Worm (Caenorhabditis elegans): ENCODE data around the gene B0280.2.
A peak's percentile ranks its signal among the peaks of the same experiment; 100 is the strongest.

Gene B0280.2

DNA sequence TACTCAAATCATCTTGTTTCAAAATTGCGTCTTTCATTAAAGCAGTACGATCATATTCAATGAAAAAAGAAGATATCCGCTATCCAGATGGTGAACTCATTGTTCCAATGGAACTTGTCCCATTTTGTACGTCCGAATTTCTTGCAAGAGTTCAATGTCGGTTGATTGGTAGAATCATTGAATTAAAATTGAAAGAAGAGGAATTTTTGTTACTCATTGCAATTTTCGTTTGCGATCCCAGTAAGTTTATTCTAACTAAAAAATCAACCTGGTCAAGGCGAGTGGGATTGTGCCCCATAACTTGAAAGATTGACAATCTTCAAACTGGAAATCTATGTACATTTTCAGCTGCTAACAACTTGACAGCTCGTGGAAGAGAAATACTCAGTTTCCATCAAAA is 28.0 kb upstream of the B0280.2 start:
- TF ChIP-seq let-526 (GFP tag; IDR thresholded peaks at IDR 0.05): no peak
- no peak for TF ChIP-seq die-1 (tag; optimal IDR thresholded peaks at IDR 0.05)
- no peak for TF ChIP-seq dpl-1 (GFP tag; optimal IDR thresholded peaks at IDR 0.05)
- no peak for TF ChIP-seq F52B5.7 (tag; optimal IDR thresholded peaks at IDR 0.05)
- TF ChIP-seq efl-1 (GFP tag; optimal IDR thresholded peaks at IDR 0.05): no peak
- no peak for TF ChIP-seq C06A6.2 (GFP tag; conservative IDR thresholded peaks at IDR 0.05)
- TF ChIP-seq B0261.1 (tag; optimal IDR thresholded peaks at IDR 0.05): no peak
- no peak for TF ChIP-seq F57C9.4 (tag; optimal IDR thresholded peaks at IDR 0.05)
- TF ChIP-seq ceh-40 (GFP tag; IDR thresholded peaks at IDR 0.05): no peak
- TF ChIP-seq tbp1 (GFP tag; optimal IDR thresholded peaks at IDR 0.05): no peak
- no peak for TF ChIP-seq let-607 (tag; optimal IDR thresholded peaks at IDR 0.05)
- no peak for TF ChIP-seq madf-3 (GFP tag; IDR thresholded peaks at IDR 0.05)
- TF ChIP-seq snpc-1.3 (tag; optimal IDR thresholded peaks at IDR 0.05; ENCODE audit: insufficient read depth): no peak
- TF ChIP-seq cebp-1 (GFP tag; IDR thresholded peaks at IDR 0.05): no peak
- no peak for TF ChIP-seq cebp-1 (tag; optimal IDR thresholded peaks at IDR 0.05)
- TF ChIP-seq Y67H2A.10 (GFP tag; conservative IDR thresholded peaks at IDR 0.05): no peak
- no peak for TF ChIP-seq lin-35 (GFP tag; optimal IDR thresholded peaks at IDR 0.05)
- no peak for TF ChIP-seq sea-2 (GFP tag; IDR thresholded peaks at IDR 0.05)
- no peak for TF ChIP-seq nhr-80 (tag; optimal IDR thresholded peaks at IDR 0.05)
- no peak for TF ChIP-seq sdz-38 (tag; optimal IDR thresholded peaks at IDR 0.05)

DNA sequence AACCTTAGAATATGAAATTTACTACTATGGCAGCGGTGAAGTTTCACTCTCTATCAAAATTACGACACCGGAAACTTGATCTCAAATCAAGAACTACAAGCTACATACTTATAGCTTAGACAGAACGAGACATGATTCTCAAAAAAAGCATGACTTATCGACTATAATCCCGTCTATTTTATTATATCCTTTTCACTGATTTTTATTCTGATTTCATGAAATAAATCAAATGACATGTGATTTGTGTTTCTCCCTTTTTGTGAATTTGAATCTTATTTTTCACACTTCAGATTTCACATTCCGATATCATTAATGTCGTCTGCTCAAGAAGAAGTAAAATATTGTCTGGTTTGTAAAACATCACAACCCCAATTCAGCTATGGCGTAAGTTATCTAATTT is 24.5 kb upstream of the B0280.2 start, which contains the start of gene ZK418.11:
Gene ZK418.11 (plus strand): TSS at position 289 of the 400 bp plus-strand sequence.
- TF ChIP-seq madf-8 (GFP tag; conservative IDR thresholded peaks at IDR 0.05) (no peak), Y67H2A.10 (GFP tag; conservative IDR thresholded peaks at IDR 0.05) (no peak), T26A5.8 (tag; optimal IDR thresholded peaks at IDR 0.05) (no peak)

DNA sequence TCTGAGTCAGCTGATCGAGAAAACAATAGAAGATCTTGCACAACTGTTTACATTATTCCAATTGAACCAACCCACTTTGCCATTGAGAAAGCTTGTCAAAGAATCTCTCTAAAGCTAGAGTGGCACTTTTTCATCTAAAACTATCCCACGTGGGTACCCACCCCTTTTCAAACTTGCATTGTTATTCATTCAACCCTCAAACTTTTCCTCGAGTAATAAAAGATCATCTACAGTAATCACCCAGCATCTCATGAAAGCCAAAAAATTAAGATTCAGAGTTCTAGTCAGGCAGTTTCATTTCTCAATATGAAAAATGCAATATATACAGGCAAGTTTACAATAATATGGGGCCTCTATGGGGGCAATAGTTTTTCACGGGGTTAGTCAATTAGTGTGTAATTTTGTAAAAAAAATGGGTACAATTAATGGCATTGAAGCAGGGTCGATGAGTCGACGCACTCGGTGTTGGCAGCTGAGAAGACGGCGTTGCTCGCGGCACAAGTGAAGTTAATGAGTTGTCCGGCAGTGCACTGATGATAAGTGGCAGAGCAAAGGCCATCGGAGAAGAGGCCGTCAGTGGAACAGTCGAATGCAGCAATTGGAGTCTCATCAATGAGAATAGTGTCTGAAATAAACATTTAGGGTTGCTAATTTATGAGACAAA is 22.5 kb upstream of the B0280.2 start:
- peak; percentile 38 for TF ChIP-seq ztf-18 (tag; optimal IDR thresholded peaks at IDR 0.05)
- peak; percentile 16 for TF ChIP-seq chd-7 (tag; optimal IDR thresholded peaks at IDR 0.05)
- peak; percentile 72; the same call in 1 of the 2 replicates for TF ChIP-seq ztf-25 (GFP tag; IDR thresholded peaks at IDR 0.05)
- peak; percentile 96 for TF ChIP-seq hrde-1 (tag; optimal IDR thresholded peaks at IDR 0.05; ENCODE audit: borderline replicate concordance)
- no peak for TF ChIP-seq nhr-80 (tag; optimal IDR thresholded peaks at IDR 0.05)
- no peak for TF ChIP-seq ceh-27 (GFP tag; optimal IDR thresholded peaks at IDR 0.05)
- peak; percentile 72 for TF ChIP-seq F52B5.7 (tag; optimal IDR thresholded peaks at IDR 0.05)
- no peak for TF ChIP-seq rpc-1 (optimal IDR thresholded peaks at IDR 0.05)
- TF ChIP-seq rpc-1 (tag; optimal IDR thresholded peaks at IDR 0.05): peak; percentile 6
- peak; percentile 92 for TF ChIP-seq ekl-4 (GFP tag; IDR thresholded peaks at IDR 0.05)
- no peak for TF ChIP-seq ama-1 (optimal IDR thresholded peaks at IDR 0.05)
- peak in 1 of 2 experiments; percentile 88 for TF ChIP-seq ama-1 (GFP tag; optimal IDR thresholded peaks at IDR 0.05)
- peak; percentile 66 for TF ChIP-seq pbrm-1 (GFP tag; IDR thresholded peaks at IDR 0.05)
- TF ChIP-seq ccch-3 (GFP tag; optimal IDR thresholded peaks at IDR 0.05): no peak
- peak; percentile 85 for TF ChIP-seq madf-3 (GFP tag; IDR thresholded peaks at IDR 0.05)
- no peak; the same call in 1 of the 2 replicates for TF ChIP-seq egl-44 (GFP tag; IDR thresholded peaks at IDR 0.05)
- TF ChIP-seq aptf-3 (GFP tag; IDR thresholded peaks at IDR 0.05): 0 out of 2 replicates have a peak, but pooled peaks have one; percentile 22
- peak; percentile 82 for TF ChIP-seq lin-26 (GFP tag; IDR thresholded peaks at IDR 0.05)
- no peak for TF ChIP-seq lin-40 (tag; optimal IDR thresholded peaks at IDR 0.05)
- TF ChIP-seq snpc-1.1 (tag; optimal IDR thresholded peaks at IDR 0.05; ENCODE audit: insufficient read depth): peak; percentile 75
- TF ChIP-seq attf-5 (GFP tag; optimal IDR thresholded peaks at IDR 0.05): peak; percentile 22
- TF ChIP-seq ceh-58 (GFP tag; IDR thresholded peaks at IDR 0.05): peak; percentile 62; the same call in 1 of the 2 replicates
- TF ChIP-seq unc-62 (GFP tag; optimal IDR thresholded peaks at IDR 0.05): no peak
- peak; percentile 70 for TF ChIP-seq lin-54 (GFP tag; optimal IDR thresholded peaks at IDR 0.05)
- TF ChIP-seq lir-1 (GFP tag; conservative IDR thresholded peaks at IDR 0.05): peak; percentile 23; the same call in 1 of the 2 replicates
- TF ChIP-seq madf-8 (GFP tag; conservative IDR thresholded peaks at IDR 0.05): peak; percentile 36; the same call in 1 of the 2 replicates
- peak; percentile 35 for TF ChIP-seq ceh-100 (GFP tag; IDR thresholded peaks at IDR 0.05)
- peak; percentile 70 for TF ChIP-seq F10E7.11 (tag; optimal IDR thresholded peaks at IDR 0.05)

Data from whole organism, young adult.